Worm (Caenorhabditis elegans): Measurements from ENCODE around the gene glb-12.

The glb-12 gene

ce11 chrII:10714262-10714933 is 17.1 kb downstream of the glb-12 start, which contains the start of the genes dph-2 and C09G5.7 (continued):
- TF ChIP-seq grh-1 (GFP tag; IDR thresholded peaks at IDR 0.05) = no peak
- TF ChIP-seq nhr-77 (tag; optimal IDR thresholded peaks at IDR 0.05) = no peak
- no peak for TF ChIP-seq lin-13 (GFP tag; optimal IDR thresholded peaks at IDR 0.05)
- TF ChIP-seq nhr-84 (tag; optimal IDR thresholded peaks at IDR 0.05) = no peak
- TF ChIP-seq hlh-4 (tag; optimal IDR thresholded peaks at IDR 0.05) = no peak
- no peak for TF ChIP-seq pag-3 (tag; optimal IDR thresholded peaks at IDR 0.05; ENCODE audit: borderline replicate concordance, insufficient read depth)
- no peak for TF ChIP-seq mdl-1 (tag; optimal IDR thresholded peaks at IDR 0.05)
- TF ChIP-seq Y116A8C.19 (tag; optimal IDR thresholded peaks at IDR 0.05; ENCODE audit: borderline replicate concordance) = no peak
- no peak for TF ChIP-seq ceh-88 (GFP tag; IDR thresholded peaks at IDR 0.05)
- TF ChIP-seq blmp-1 (tag; optimal IDR thresholded peaks at IDR 0.05) = peak; percentile 35
- no peak for TF ChIP-seq C34B4.2 (tag; optimal IDR thresholded peaks at IDR 0.05)
- TF ChIP-seq fkh-8 (tag; optimal IDR thresholded peaks at IDR 0.05) = no peak
- TF ChIP-seq rnt-1 (tag; optimal IDR thresholded peaks at IDR 0.05) = peak; percentile 82

- TF ChIP-seq unc-130 (tag; optimal IDR thresholded peaks at IDR 0.05) = no peak
- no peak for TF ChIP-seq nhr-28 (tag; optimal IDR thresholded peaks at IDR 0.05)
- TF ChIP-seq hlh-4 (tag; optimal IDR thresholded peaks at IDR 0.05) = no peak
These were observed 22.8 kb downstream of the glb-12 start, which contains the start of gene bli-1 for ce11 chrII:10708660-10709059. Gene bli-1 (plus strand): TSS chrII:10708960.

DNA sequence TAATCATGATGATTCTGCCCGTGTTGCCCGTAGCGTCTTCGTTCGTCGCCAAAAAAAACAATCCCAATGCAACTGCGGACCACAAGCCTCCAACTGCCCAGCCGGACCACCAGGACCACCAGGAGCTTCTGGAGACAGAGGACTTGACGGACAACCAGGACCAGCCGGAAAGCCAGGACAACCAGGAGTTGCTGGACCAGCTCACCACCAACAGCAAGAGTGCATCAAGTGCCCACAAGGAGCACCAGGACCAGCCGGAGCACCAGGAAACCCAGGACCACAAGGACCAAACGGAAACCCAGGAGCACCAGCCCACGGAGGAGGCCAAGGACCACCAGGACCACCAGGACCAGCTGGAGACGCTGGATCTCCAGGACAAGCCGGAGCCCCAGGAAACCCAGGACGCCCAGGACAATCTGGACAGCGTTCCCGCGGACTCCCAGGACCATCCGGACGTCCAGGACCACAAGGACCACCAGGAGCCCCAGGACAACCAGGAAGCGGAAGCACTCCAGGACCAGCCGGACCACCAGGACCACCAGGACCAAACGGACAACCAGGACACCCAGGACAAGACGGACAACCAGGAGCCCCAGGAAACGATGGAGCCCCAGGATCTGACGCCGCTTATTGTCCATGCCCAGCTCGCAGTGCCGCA is 23.9 kb downstream of the glb-12 start:
- no peak for TF ChIP-seq C16A3.4 (tag; optimal IDR thresholded peaks at IDR 0.05)
- TF ChIP-seq nhr-84 (tag; optimal IDR thresholded peaks at IDR 0.05) = no peak
- TF ChIP-seq lin-39 (tag; optimal IDR thresholded peaks at IDR 0.05) = no peak
- TF ChIP-seq snpc-4 (tag; optimal IDR thresholded peaks at IDR 0.05) = no peak
- TF ChIP-seq nhr-12 (tag; optimal IDR thresholded peaks at IDR 0.05) = no peak
- no peak for TF ChIP-seq fkh-8 (tag; optimal IDR thresholded peaks at IDR 0.05)
- TF ChIP-seq ztf-4 (tag; optimal IDR thresholded peaks at IDR 0.05) = no peak
- TF ChIP-seq ama-1 (optimal IDR thresholded peaks at IDR 0.05) = no peak
- no peak for TF ChIP-seq pag-3 (tag; optimal IDR thresholded peaks at IDR 0.05; ENCODE audit: borderline replicate concordance, insufficient read depth)
- TF ChIP-seq nhr-237 (tag; optimal IDR thresholded peaks at IDR 0.05) = no peak
- no peak for TF ChIP-seq sptf-1 (tag; optimal IDR thresholded peaks at IDR 0.05)

DNA sequence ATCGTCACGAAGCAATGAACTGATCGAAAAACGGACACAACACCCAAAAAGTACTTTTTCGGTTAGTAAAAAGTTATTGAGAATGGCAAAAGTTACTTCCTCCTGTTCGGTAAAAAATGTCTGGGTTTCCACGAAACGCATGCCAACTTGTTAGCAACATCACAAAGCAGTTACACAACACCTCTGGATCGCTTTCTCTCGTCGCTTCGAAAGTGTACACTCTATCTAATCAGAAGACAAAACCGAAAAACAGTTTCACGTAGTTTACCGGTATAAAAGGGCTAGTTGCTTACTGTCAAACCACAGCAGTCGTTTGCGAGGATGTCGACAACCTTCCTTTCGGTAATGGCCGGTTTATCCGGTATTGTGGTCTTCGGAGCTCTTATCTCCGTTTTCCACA is 24.6 kb downstream of the glb-12 start, which contains the start of gene col-80:
Gene col-80 (plus strand): TSS at position 301 of the 400 bp plus-strand sequence.
- TF ChIP-seq hlh-4 (tag; optimal IDR thresholded peaks at IDR 0.05) = no peak
- no peak for TF ChIP-seq ceh-88 (GFP tag; IDR thresholded peaks at IDR 0.05)
- TF ChIP-seq efl-1 (optimal IDR thresholded peaks at IDR 0.05) = no peak
- TF ChIP-seq efl-1 (GFP tag; optimal IDR thresholded peaks at IDR 0.05 in 1 of 2) = peak in 1 of 2 experiments; percentile 69

DNA sequence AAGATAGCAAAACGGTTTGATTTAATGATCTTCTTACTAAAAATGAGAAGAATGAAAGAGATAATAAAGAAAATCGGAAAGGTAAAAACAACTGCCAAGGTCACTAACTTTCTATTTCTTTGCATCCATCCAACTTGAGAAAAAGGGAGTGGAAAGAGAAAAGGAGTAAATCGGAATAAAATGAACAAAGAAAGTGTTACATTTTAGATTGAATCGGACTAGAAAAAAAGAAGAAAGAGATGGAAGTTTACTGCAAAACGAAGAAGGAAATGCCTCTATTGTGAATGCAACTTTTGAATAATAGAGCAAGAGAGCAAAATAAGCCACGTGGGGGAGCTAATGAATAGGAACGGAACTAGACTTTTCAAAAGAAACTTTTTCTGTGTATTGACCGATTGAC is 25.4 kb downstream of the glb-12 start:
- peak; percentile 47 for TF ChIP-seq nhr-85 (tag)
- TF ChIP-seq ztf-11 (tag; optimal IDR thresholded peaks at IDR 0.05) = no peak
- TF ChIP-seq dpl-1 (GFP tag; optimal IDR thresholded peaks at IDR 0.05) = no peak
- TF ChIP-seq fkh-10 (GFP tag; optimal IDR thresholded peaks at IDR 0.05) = peak; percentile 73
- no peak for TF ChIP-seq mef-2 (tag; optimal IDR thresholded peaks at IDR 0.05)
- TF ChIP-seq lir-3 (tag; optimal IDR thresholded peaks at IDR 0.05; ENCODE audit: poor library complexity) = no peak
- no peak for TF ChIP-seq alr-1 (tag; optimal IDR thresholded peaks at IDR 0.05; ENCODE audit: borderline replicate concordance)
- TF ChIP-seq sptf-1 (tag; optimal IDR thresholded peaks at IDR 0.05) = no peak
- no peak for TF ChIP-seq lin-39 (tag; optimal IDR thresholded peaks at IDR 0.05)
- no peak for TF ChIP-seq vab-15 (tag; optimal IDR thresholded peaks at IDR 0.05)
- no peak for TF ChIP-seq swsn-7 (tag; optimal IDR thresholded peaks at IDR 0.05)
- no peak for TF ChIP-seq nhr-84 (tag; optimal IDR thresholded peaks at IDR 0.05)
- TF ChIP-seq mdl-1 (tag; optimal IDR thresholded peaks at IDR 0.05) = no peak
- TF ChIP-seq fkh-8 (tag; optimal IDR thresholded peaks at IDR 0.05) = no peak
- TF ChIP-seq snu-23 (GFP tag; optimal IDR thresholded peaks at IDR 0.05) = no peak
- TF ChIP-seq pag-3 (tag; optimal IDR thresholded peaks at IDR 0.05; ENCODE audit: borderline replicate concordance, insufficient read depth) = no peak
- peak; percentile 6 for TF ChIP-seq irx-1 (tag; optimal IDR thresholded peaks at IDR 0.05)
- TF ChIP-seq ama-1 (optimal IDR thresholded peaks at IDR 0.05) = no peak
- no peak for TF ChIP-seq efl-1 (optimal IDR thresholded peaks at IDR 0.05)
- no peak for TF ChIP-seq efl-1 (GFP tag; optimal IDR thresholded peaks at IDR 0.05 in 1 of 2)
- TF ChIP-seq lin-14 (GFP tag; optimal IDR thresholded peaks at IDR 0.05) = peak; percentile 70
- no peak for TF ChIP-seq ceh-82 (tag; optimal IDR thresholded peaks at IDR 0.05)
- TF ChIP-seq nhr-20 (tag; optimal IDR thresholded peaks at IDR 0.05) = peak; percentile 17
- no peak for TF ChIP-seq lin-35 (GFP tag; optimal IDR thresholded peaks at IDR 0.05)
- TF ChIP-seq lin-15B (tag; optimal IDR thresholded peaks at IDR 0.05) = no peak
- no peak for TF ChIP-seq skn-1 (tag; optimal IDR thresholded peaks at IDR 0.05)
- TF ChIP-seq blmp-1 (tag; optimal IDR thresholded peaks at IDR 0.05) = peak; percentile 97

Measured in whole organism, L1 larva.